Worm (Caenorhabditis elegans): Measurements from ENCODE around the gene sodh-2.

ce11 chrV:11917186-11917585 lies 26.1 kb upstream of the sodh-2 start, which contains the start of gene R31.2:
- TF ChIP-seq unc-62 (GFP tag; optimal IDR thresholded peaks at IDR 0.05 in 1 of 2), result no peak
- no peak for TF ChIP-seq unc-62 (tag; optimal IDR thresholded peaks at IDR 0.05)
- TF ChIP-seq lin-1 (GFP tag; IDR thresholded peaks at IDR 0.05), result no peak
- TF ChIP-seq egl-27 (tag; optimal IDR thresholded peaks at IDR 0.05), result no peak
- TF ChIP-seq fos-1 (tag; optimal IDR thresholded peaks at IDR 0.05), result no peak
- TF ChIP-seq ama-1 (optimal IDR thresholded peaks at IDR 0.05), result no peak
- TF ChIP-seq rbr-2 (tag; optimal IDR thresholded peaks at IDR 0.05), result no peak
- no peak for TF ChIP-seq F26F4.8 (GFP tag; conservative IDR thresholded peaks at IDR 0.05)
- no peak for TF ChIP-seq nhr-11 (tag; optimal IDR thresholded peaks at IDR 0.05)

Data from whole organism, L4 larva.